Worm (Caenorhabditis elegans): ENCODE data around the gene Y82E9BR.18.
A peak's percentile ranks its signal among the peaks of the same experiment; 100 is the strongest.

Gene Y82E9BR.18

ce11 chrIII:1428448-1428847 is 54.9 kb downstream of the Y82E9BR.18 start:
- TF ChIP-seq madf-3 (GFP tag; IDR thresholded peaks at IDR 0.05) (no peak), T26A5.8 (tag; optimal IDR thresholded peaks at IDR 0.05) (no peak), lin-35 (GFP tag; optimal IDR thresholded peaks at IDR 0.05) (no peak), F57C9.4 (tag; optimal IDR thresholded peaks at IDR 0.05) (no peak), B0261.1 (tag; optimal IDR thresholded peaks at IDR 0.05) (no peak), madf-8 (GFP tag; conservative IDR thresholded peaks at IDR 0.05) (no peak), K12H6.12 (tag; optimal IDR thresholded peaks at IDR 0.05) (no peak), lin-54 (GFP tag; optimal IDR thresholded peaks at IDR 0.05) (peak; percentile 72), ztf-6 (GFP tag; IDR thresholded peaks at IDR 0.05) (no peak), efl-1 (GFP tag; optimal IDR thresholded peaks at IDR 0.05) (peak; percentile 14), mcd-1 (GFP tag; IDR thresholded peaks at IDR 0.05) (peak; percentile 61), B0336.3 (GFP tag; IDR thresholded peaks at IDR 0.05) (no peak), D2030.7 (GFP tag; IDR thresholded peaks at IDR 0.05) (0 out of 2 replicates have a peak, but pooled peaks have one; percentile 19), sptf-2 (GFP tag; optimal IDR thresholded peaks at IDR 0.05) (no peak), mel-28 (tag; optimal IDR thresholded peaks at IDR 0.05; ENCODE audit: borderline replicate concordance) (no peak), lin-26 (GFP tag; IDR thresholded peaks at IDR 0.05) (no peak), ztf-25 (GFP tag; IDR thresholded peaks at IDR 0.05) (no peak), F39B2.1 (GFP tag; IDR thresholded peaks at IDR 0.05) (no peak), ama-1 (optimal IDR thresholded peaks at IDR 0.05) (no peak), ama-1 (GFP tag; optimal IDR thresholded peaks at IDR 0.05) (no peak), ztf-22 (GFP tag; optimal IDR thresholded peaks at IDR 0.05) (no peak), dox-1 (GFP tag; IDR thresholded peaks at IDR 0.05) (no peak), pbrm-1 (GFP tag; IDR thresholded peaks at IDR 0.05) (no peak), cebp-1 (GFP tag; IDR thresholded peaks at IDR 0.05) (no peak), cebp-1 (tag; optimal IDR thresholded peaks at IDR 0.05) (no peak), mxl-1 (tag; optimal IDR thresholded peaks at IDR 0.05) (no peak)

- no peak for TF ChIP-seq sea-2 (GFP tag; IDR thresholded peaks at IDR 0.05)
- peak; percentile 64 for TF ChIP-seq lsl-1 (GFP tag; optimal IDR thresholded peaks at IDR 0.05)
- TF ChIP-seq F49E8.2 (tag; optimal IDR thresholded peaks at IDR 0.05; ENCODE audit: insufficient read depth), result no peak
- no peak for TF ChIP-seq unc-62 (GFP tag; optimal IDR thresholded peaks at IDR 0.05)
Observed at ce11 chrIII:1427126-1427525, 56.2 kb downstream of the Y82E9BR.18 start, which contains the start of gene lelo-2. TSS of gene lelo-2 (minus strand) at chrIII:1427226.

- TF ChIP-seq fkh-3 (tag; optimal IDR thresholded peaks at IDR 0.05) (no peak), ceh-91 (GFP tag; IDR thresholded peaks at IDR 0.05) (0 out of 2 replicates have a peak, but pooled peaks have one; percentile 10), snpc-3.4 (tag; optimal IDR thresholded peaks at IDR 0.05) (peak; percentile 33), sdz-38 (tag; optimal IDR thresholded peaks at IDR 0.05) (no peak), ceh-79 (tag; optimal IDR thresholded peaks at IDR 0.05) (no peak), Y53F4B.3 (GFP tag; IDR thresholded peaks at IDR 0.05) (peak; percentile 48; the same call in 1 of the 2 replicates), rec-8 (tag; optimal IDR thresholded peaks at IDR 0.05) (peak in 1 of 2 experiments; percentile 35), C06A6.2 (GFP tag; conservative IDR thresholded peaks at IDR 0.05) (no peak), attf-5 (GFP tag; optimal IDR thresholded peaks at IDR 0.05) (peak; percentile 57), C17E4.6 (GFP tag; IDR thresholded peaks at IDR 0.05) (no peak), lsl-1 (GFP tag; optimal IDR thresholded peaks at IDR 0.05) (peak; percentile 34), mxl-1 (tag; optimal IDR thresholded peaks at IDR 0.05) (peak; percentile 24), mcd-1 (GFP tag; IDR thresholded peaks at IDR 0.05) (peak; percentile 84), B0019.2 (GFP tag; conservative IDR thresholded peaks at IDR 0.05) (no peak), egrh-3 (GFP tag; IDR thresholded peaks at IDR 0.05) (peak; percentile 76), egl-18 (GFP tag; IDR thresholded peaks at IDR 0.05) (no peak), sea-2 (GFP tag; IDR thresholded peaks at IDR 0.05) (0 out of 2 replicates have a peak, but pooled peaks have one; percentile 66), tbp1 (GFP tag; optimal IDR thresholded peaks at IDR 0.05) (peak; percentile 99), ztf-22 (GFP tag; optimal IDR thresholded peaks at IDR 0.05) (no peak), Y53G8AR.9 (GFP tag; conservative IDR thresholded peaks at IDR 0.05) (peak; percentile 72), lag-1 (GFP tag; IDR thresholded peaks at IDR 0.05) (no peak), repo-1 (tag; optimal IDR thresholded peaks at IDR 0.05) (peak; percentile 68), lin-26 (GFP tag; IDR thresholded peaks at IDR 0.05) (peak; percentile 87), nhr-179 (tag; optimal IDR thresholded peaks at IDR 0.05) (no peak)
Observed at ce11 chrIII:1424305-1424704, 59.0 kb downstream of the Y82E9BR.18 start.

Data from whole organism, young adult.